Fruit fly (Drosophila melanogaster) whole organism, prepupa: ENCODE data around the gene CG33257.
A peak's percentile ranks its signal among the peaks of the same experiment; 100 is the strongest.

ENCODE experiments used
- Blimp-1 ChIP-seq: fragments of 200-800 bp; sonication (Bioruptor generic); optimal IDR thresholded peaks from 3 replicates; lab custom pipeline; 2017; ENCODE audit warnings: missing biosample characterization, missing genetic modification characterization, mild to moderate bottlenecking, moderate library complexity, missing genetic modification reagents
- CG11762 ChIP-seq: fragments of 200-800 bp; sonication (Bioruptor generic); optimal IDR thresholded peaks from 3 replicates; lab custom pipeline; 2016; ENCODE audit warnings: missing biosample characterization, missing genetic modification characterization; ENCODE audit not compliant: insufficient read depth
- CG11902 ChIP-seq: fragments of 200-800 bp; sonication (Bioruptor generic); optimal IDR thresholded peaks from 3 replicates; lab custom pipeline; 2016; ENCODE audit warnings: missing biosample characterization, missing genetic modification characterization
- CG15336 ChIP-seq: fragments of 200-800 bp; sonication (Bioruptor generic); IDR thresholded peaks from 2 replicates; pipeline ENCODE4 v1.3.6; 2022; ENCODE audit warnings: missing biosample characterization, missing genetic modification characterization
- CG1621 ChIP-seq: fragments of 200-800 bp; sonication (Bioruptor generic); optimal IDR thresholded peaks from 3 replicates; lab custom pipeline; 2018; ENCODE audit warnings: missing biosample characterization, mild to moderate bottlenecking, missing genetic modification characterization
- CG16779 ChIP-seq: fragments of 200-800 bp; sonication (Bioruptor generic); optimal IDR thresholded peaks from 3 replicates; lab custom pipeline; 2017; ENCODE audit warnings: missing biosample characterization, mild to moderate bottlenecking, missing genetic modification characterization
- CG3032 ChIP-seq: fragments of 200-800 bp; optimal IDR thresholded peaks from 2 replicates; lab custom pipeline; 2019; ENCODE audit warnings: missing biosample characterization, mild to moderate bottlenecking, missing genetic modification characterization, moderate library complexity
- CG31627 ChIP-seq: fragments of 200-800 bp; sonication (Bioruptor generic); optimal IDR thresholded peaks from 3 replicates; lab custom pipeline; 2016; ENCODE audit warnings: missing biosample characterization, missing genetic modification characterization
- CG32006 ChIP-seq: fragments of 200-800 bp; sonication (Bioruptor generic); optimal IDR thresholded peaks from 3 replicates; lab custom pipeline; 2017; ENCODE audit warnings: missing biosample characterization, mild to moderate bottlenecking, missing genetic modification characterization
- CG34406 ChIP-seq: fragments of 200-800 bp; sonication (Bioruptor generic); optimal IDR thresholded peaks from 3 replicates; lab custom pipeline; 2016; ENCODE audit warnings: missing biosample characterization, missing genetic modification characterization
- CG3919 ChIP-seq: fragments of 200-800 bp; sonication (Bioruptor generic); optimal IDR thresholded peaks from 3 replicates; lab custom pipeline; 2016; ENCODE audit warnings: missing biosample characterization, missing genetic modification characterization
- CG6854 ChIP-seq: fragments of 200-800 bp; sonication (Bioruptor generic); optimal IDR thresholded peaks from 2 replicates; lab custom pipeline; 2017; ENCODE audit warnings: missing biosample characterization, mild to moderate bottlenecking, missing genetic modification characterization
- CG8119 ChIP-seq: fragments of 200-800 bp; sonication (Bioruptor generic); IDR thresholded peaks from 3 replicates; pipeline ENCODE4 v1.3.6; 2022; ENCODE audit warnings: missing biosample characterization, missing genetic modification characterization
- Eip75B ChIP-seq: fragments of 200-800 bp; sonication (Bioruptor generic); optimal IDR thresholded peaks from 3 replicates; lab custom pipeline; 2016; ENCODE audit warnings: missing biosample characterization, missing genetic modification characterization
- Eip93F ChIP-seq: fragments of 200-800 bp; sonication (Bioruptor generic); optimal IDR thresholded peaks from 2 replicates; lab custom pipeline; 2016; ENCODE audit warnings: missing biosample characterization, mild to moderate bottlenecking, missing genetic modification characterization
- Gug ChIP-seq: fragments of 200-800 bp; sonication (Bioruptor generic); IDR thresholded peaks from 2 replicates; pipeline ENCODE4 v1.3.6; 2022; ENCODE audit warnings: missing biosample characterization, missing genetic modification characterization
- Hr38 ChIP-seq: sonication (Bioruptor generic); optimal IDR thresholded peaks from 2 replicates; lab custom pipeline; 2016; ENCODE audit warnings: missing biosample characterization, missing genetic modification characterization
- Hr4 ChIP-seq: fragments of 200-800 bp; sonication (Bioruptor generic); optimal IDR thresholded peaks from 3 replicates; lab custom pipeline; 2016; ENCODE audit warnings: missing biosample characterization, missing genetic modification characterization
- Met ChIP-seq: fragments of 200-800 bp; sonication (Bioruptor generic); optimal IDR thresholded peaks from 3 replicates; lab custom pipeline; 2016; ENCODE audit warnings: missing biosample characterization, missing genetic modification characterization
- Smox ChIP-seq: fragments of 200-800 bp; sonication (Bioruptor generic); optimal IDR thresholded peaks from 3 replicates; lab custom pipeline; 2016; ENCODE audit warnings: missing biosample characterization, missing genetic modification characterization
- Sox14 ChIP-seq: fragments of 200-800 bp; sonication (Bioruptor generic); optimal IDR thresholded peaks from 3 replicates; lab custom pipeline; 2016; ENCODE audit warnings: missing biosample characterization, missing genetic modification characterization
- Sox15 ChIP-seq: fragments of 200-800 bp; sonication (Bioruptor generic); optimal IDR thresholded peaks from 3 replicates; lab custom pipeline; 2016; ENCODE audit warnings: missing biosample characterization, missing genetic modification characterization
- achi ChIP-seq: fragments of 200-800 bp; sonication (Bioruptor generic); optimal IDR thresholded peaks from 3 replicates; lab custom pipeline; 2016; ENCODE audit warnings: missing biosample characterization, missing genetic modification characterization
- cyc ChIP-seq: fragments of 200-800 bp; sonication (Bioruptor generic); optimal IDR thresholded peaks from 3 replicates; lab custom pipeline; 2016; ENCODE audit warnings: missing biosample characterization, missing genetic modification characterization
- dsx ChIP-seq: fragments of 200-800 bp; optimal IDR thresholded peaks from 3 replicates; lab custom pipeline; 2019; ENCODE audit warnings: missing biosample characterization, mild to moderate bottlenecking, missing genetic modification characterization, moderate library complexity; ENCODE audit not compliant: poor library complexity, severe bottlenecking
- fd59A ChIP-seq: fragments of 200-800 bp; sonication (Bioruptor generic); optimal IDR thresholded peaks from 2 replicates; lab custom pipeline; 2017; ENCODE audit warnings: missing biosample characterization, mild to moderate bottlenecking, missing genetic modification characterization, missing genetic modification reagents
- fkh ChIP-seq: fragments of 200-800 bp; sonication (Bioruptor generic); optimal IDR thresholded peaks from 3 replicates; lab custom pipeline; 2017; ENCODE audit warnings: missing biosample characterization, mild to moderate bottlenecking, missing genetic modification characterization, moderate library complexity
- lz ChIP-seq: fragments of 200-800 bp; sonication (Bioruptor generic); optimal IDR thresholded peaks from 3 replicates; lab custom pipeline; 2016; ENCODE audit warnings: missing biosample characterization, missing genetic modification characterization
- net ChIP-seq: fragments of 200-800 bp; sonication (Bioruptor generic); optimal IDR thresholded peaks from 3 replicates; lab custom pipeline; 2016; ENCODE audit warnings: missing biosample characterization, missing genetic modification characterization
- pdm3 ChIP-seq: fragments of 200-800 bp; sonication (Bioruptor generic); optimal IDR thresholded peaks from 3 replicates; lab custom pipeline; 2016; ENCODE audit warnings: missing biosample characterization, missing genetic modification characterization
- ss ChIP-seq, 2 experiments: fragments of 200-800 bp; sonication (Bioruptor generic); optimal IDR thresholded peaks; 2 replicates in 1 of 2; 3 replicates in 1 of 2; lab custom pipeline; 2017 to 2018; ENCODE audit warnings: mild to moderate bottlenecking in 2 of 2, missing biosample characterization in 2 of 2, missing genetic modification characterization in 2 of 2, moderate library complexity in 1 of 2
- svp ChIP-seq: fragments of 200-800 bp; sonication (Bioruptor generic); peaks from one replicate; lab custom pipeline; 2016; ENCODE audit warnings: missing biosample characterization, missing genetic modification characterization
- topi ChIP-seq: fragments of 200-800 bp; sonication (Bioruptor generic); optimal IDR thresholded peaks from 3 replicates; lab custom pipeline; 2016; ENCODE audit warnings: missing biosample characterization, missing genetic modification characterization
- vri ChIP-seq: fragments of 200-800 bp; sonication (Bioruptor generic); optimal IDR thresholded peaks from 3 replicates; lab custom pipeline; 2016; ENCODE audit warnings: missing biosample characterization, mild to moderate bottlenecking, missing genetic modification characterization

Gene CG33257

DNA sequence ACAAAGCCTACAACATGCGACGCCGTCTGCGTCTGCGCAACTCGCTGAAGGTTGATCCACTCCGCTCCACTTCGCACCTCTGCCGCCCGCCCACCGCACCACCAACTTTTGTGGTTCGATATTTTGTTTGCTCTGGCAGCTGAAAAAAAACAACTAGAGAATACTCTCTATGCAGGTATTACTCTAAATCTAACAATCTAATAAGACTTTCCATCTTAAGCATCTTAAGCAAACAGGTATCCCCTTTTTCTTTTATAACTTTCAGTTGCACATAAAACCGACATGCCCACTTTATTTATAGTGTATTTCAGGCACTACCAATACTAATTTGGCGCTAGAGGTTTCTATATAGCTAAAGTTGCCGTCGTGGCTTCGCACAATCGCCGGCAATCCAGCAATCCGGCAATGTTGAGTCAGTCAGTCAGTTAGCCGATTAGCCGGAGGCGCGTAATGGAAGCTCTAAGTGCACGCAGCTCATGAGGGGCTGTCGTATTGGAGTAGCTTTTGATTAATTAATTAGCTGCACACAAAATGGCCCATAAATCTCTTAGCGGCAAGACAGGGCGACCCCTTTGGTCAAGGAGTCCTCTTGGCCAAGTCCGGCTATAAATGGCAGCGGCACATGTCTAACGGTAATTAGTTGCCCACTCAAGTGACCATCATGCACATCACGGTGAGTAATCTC is 17.8 kb upstream of the CG33257 start, which contains the start of gene CG13058 (continued):
- TF ChIP-seq CG34406 (GFP tag; lab: Kevin White, UChicago) (no peak), topi (GFP tag; lab: Kevin White, UChicago) (no peak), fkh (GFP tag; lab: Kevin White, UChicago) (peak; percentile 67), CG16779 (peak; percentile 10), Sox14 (GFP tag; lab: Kevin White, UChicago) (peak; percentile 39), CG3919 (peak; percentile 44), Blimp-1 (GFP tag; lab: Kevin White, UChicago) (no peak), CG11762 (GFP tag; lab: Kevin White, UChicago) (peak; percentile 43), lz (GFP tag; lab: Kevin White, UChicago) (no peak), Hr4 (GFP tag; lab: Kevin White, UChicago) (peak; percentile 85), cyc (no peak), Eip93F (no peak), Gug (GFP tag; lab: Robert Waterston, UW) (peak; percentile 32; the same call in 1 of the 2 replicates), ss (GFP tag; optimal IDR thresholded peaks at IDR 0.05; lab: Kevin White, UChicago) (no peak), net (GFP tag; lab: Kevin White, UChicago) (peak; percentile 72), CG31627 (no peak), vri (GFP tag; lab: Kevin White, UChicago) (no peak), dsx (no peak), Hr38 (GFP tag; lab: Kevin White, UChicago) (peak; percentile 5), Smox (GFP tag; lab: Kevin White, UChicago) (no peak)

DNA sequence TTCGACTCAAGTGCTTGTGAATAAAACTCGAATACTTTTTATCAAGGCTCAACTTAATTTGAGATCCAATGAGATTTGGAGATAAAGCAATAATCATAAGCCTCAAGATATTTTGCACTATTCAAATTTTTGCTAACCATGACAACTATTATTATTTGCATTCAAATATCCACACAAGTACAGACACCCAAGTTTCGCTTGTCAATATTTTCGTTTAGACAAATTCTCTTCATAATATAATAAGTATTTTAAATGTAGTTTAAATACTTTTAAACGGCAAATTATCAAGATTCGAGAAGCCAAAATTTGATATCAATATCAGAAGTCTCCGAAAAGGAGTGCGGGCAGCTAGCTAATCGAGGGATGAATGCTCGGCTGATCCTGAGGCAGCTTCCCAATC is 16.6 kb upstream of the CG33257 start, which contains the start of gene CG33061:
Gene CG33061 (plus strand): TSS at position 301 of the 400 bp plus-strand sequence.
- TF ChIP-seq CG34406 (GFP tag; lab: Kevin White, UChicago): no peak
- TF ChIP-seq vri (GFP tag; lab: Kevin White, UChicago): no peak
- no peak for TF ChIP-seq CG11902
- no peak for TF ChIP-seq CG15336
- no peak for TF ChIP-seq Eip75B (GFP tag; lab: Kevin White, UChicago)
- no peak for TF ChIP-seq CG3032
- no peak for TF ChIP-seq lz (GFP tag; lab: Kevin White, UChicago)
- TF ChIP-seq CG11762 (GFP tag; lab: Kevin White, UChicago): no peak
- TF ChIP-seq CG1621 (tag; lab: Kevin White, UChicago): no peak
- TF ChIP-seq CG16779: no peak
- no peak for TF ChIP-seq CG32006 (GFP tag; lab: Kevin White, UChicago)
- TF ChIP-seq svp (GFP tag; lab: Kevin White, UChicago): no peak
- TF ChIP-seq fd59A (GFP tag; lab: Kevin White, UChicago): no peak
- TF ChIP-seq Sox15: no peak
- TF ChIP-seq pdm3 (GFP tag; lab: Kevin White, UChicago): no peak
- TF ChIP-seq achi (GFP tag; lab: Kevin White, UChicago): no peak
- no peak for TF ChIP-seq CG6854 (GFP tag; lab: Kevin White, UChicago)
- TF ChIP-seq cyc: no peak
- TF ChIP-seq dsx: no peak

DNA sequence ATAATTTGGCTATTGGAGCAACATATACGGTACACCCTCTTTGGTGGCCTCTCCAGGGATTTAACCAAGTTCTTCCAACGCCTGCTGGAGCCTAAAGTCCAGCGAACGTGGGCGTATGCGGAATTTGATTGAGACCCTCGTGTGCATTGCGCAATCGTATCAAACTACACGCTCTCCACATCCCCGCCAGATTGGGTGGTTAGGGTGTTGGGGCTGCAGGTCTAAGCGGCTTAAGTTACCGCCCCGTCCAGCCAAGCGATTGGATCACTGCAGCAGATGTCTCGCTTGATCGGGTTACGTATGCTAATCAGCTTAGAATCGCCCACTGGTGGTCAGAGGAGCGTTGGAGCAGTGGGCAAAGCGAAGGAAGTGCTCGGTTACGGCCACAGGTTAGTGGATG is 15.4 kb upstream of the CG33257 start, which contains the start of gene CG33060:
Gene CG33060 (plus strand): TSS at position 301 of the 400 bp plus-strand sequence.
- TF ChIP-seq CG8119 (GFP tag; lab: Robert Waterston, UW): no peak

- no peak for TF ChIP-seq CG6854 (GFP tag; lab: Kevin White, UChicago)
- no peak for TF ChIP-seq Met (GFP tag; lab: Kevin White, UChicago)
- no peak for TF ChIP-seq Hr38 (GFP tag; lab: Kevin White, UChicago)
Observed at dm6 chr3L:16331633-16332032, 14.5 kb upstream of the CG33257 start, which contains the start of gene retinin. TSS of gene retinin (plus strand) at chr3L:16331933.
